Fruit fly (Drosophila melanogaster) whole organism, embryonic: ENCODE measurements around the gene PNKP.
A peak's percentile ranks its signal among the peaks of the same experiment; 100 is the strongest.

Source experiments
- Atf-2 ChIP-seq: fragments of 200-800 bp; sonication (Bioruptor generic); optimal IDR thresholded peaks from 2 replicates; lab custom pipeline; 2016; ENCODE audit warnings: missing biosample characterization, missing genetic modification characterization
- Bgb ChIP-seq: fragments of 200-800 bp; sonication (Bioruptor generic); IDR thresholded peaks from 2 replicates; pipeline ENCODE4 v1.3.6; 2022; ENCODE audit warnings: missing biosample characterization, missing genetic modification characterization; ENCODE audit not compliant: partially characterized antibody
- CG10267 ChIP-seq: fragments of 200-800 bp; sonication (Bioruptor generic); optimal IDR thresholded peaks from 2 replicates; lab custom pipeline; 2018; ENCODE audit warnings: missing biosample characterization, mild to moderate bottlenecking, missing genetic modification characterization, moderate library complexity
- CG10366 ChIP-seq: fragments of 200-800 bp; sonication (Bioruptor generic); IDR thresholded peaks from 2 replicates; pipeline ENCODE4 v1.3.6; 2022; ENCODE audit warnings: missing biosample characterization, missing genetic modification characterization
- CG13287 ChIP-seq: fragments of 200-800 bp; sonication (Bioruptor generic); IDR thresholded peaks from 2 replicates; pipeline ENCODE4 v1.3.6; 2022; ENCODE audit warnings: missing biosample characterization, missing genetic modification characterization; ENCODE audit not compliant: partially characterized antibody
- CG13775 ChIP-seq: fragments of 200-800 bp; sonication (Bioruptor generic); optimal IDR thresholded peaks from 3 replicates; lab custom pipeline; 2017; ENCODE audit warnings: missing biosample characterization, mild to moderate bottlenecking, missing genetic modification characterization
- CG15269 ChIP-seq: fragments of 200-800 bp; sonication (Bioruptor generic); optimal IDR thresholded peaks from 2 replicates; lab custom pipeline; 2018; ENCODE audit warnings: missing biosample characterization, mild to moderate bottlenecking, missing genetic modification characterization, moderate library complexity
- CG15479 ChIP-seq: fragments of 200-800 bp; sonication (Bioruptor generic); optimal IDR thresholded peaks from 3 replicates; lab custom pipeline; 2019; ENCODE audit warnings: missing biosample characterization, mild to moderate bottlenecking, missing genetic modification characterization, moderate library complexity
- CG1603 ChIP-seq: fragments of 200-800 bp; sonication (Bioruptor generic); optimal IDR thresholded peaks from 2 replicates; lab custom pipeline; 2019; ENCODE audit warnings: missing biosample characterization, mild to moderate bottlenecking, missing genetic modification characterization, moderate library complexity
- CG17829 ChIP-seq: fragments of 200-800 bp; optimal IDR thresholded peaks from 2 replicates; lab custom pipeline; 2019; ENCODE audit warnings: missing biosample characterization, mild to moderate bottlenecking, missing genetic modification characterization, moderate library complexity
- CG2116 ChIP-seq: fragments of 200-800 bp; sonication (Bioruptor generic); optimal IDR thresholded peaks from 3 replicates; lab custom pipeline; 2018; ENCODE audit warnings: missing biosample characterization, mild to moderate bottlenecking, missing genetic modification characterization
- CG2202 ChIP-seq: fragments of 200-800 bp; sonication (Bioruptor generic); optimal IDR thresholded peaks from 2 replicates; lab custom pipeline; 2018; ENCODE audit warnings: missing biosample characterization, mild to moderate bottlenecking, missing genetic modification characterization
- CG31388 ChIP-seq: fragments of 200-800 bp; sonication (Bioruptor generic); optimal IDR thresholded peaks from 2 replicates; lab custom pipeline; 2016; ENCODE audit warnings: missing biosample characterization, missing genetic modification characterization
- CG3407 ChIP-seq: fragments of 200-800 bp; sonication (Bioruptor generic); optimal IDR thresholded peaks from 2 replicates; lab custom pipeline; 2018; ENCODE audit warnings: missing biosample characterization, mild to moderate bottlenecking, missing genetic modification characterization
- CG34422 ChIP-seq: fragments of 200-800 bp; sonication (Bioruptor generic); IDR thresholded peaks from 3 replicates; pipeline ENCODE4 v1.3.6; 2022; ENCODE audit warnings: missing biosample characterization, missing genetic modification characterization
- CG5180 ChIP-seq: fragments of 200-800 bp; sonication (Bioruptor generic); optimal IDR thresholded peaks from 3 replicates; lab custom pipeline; 2017; ENCODE audit warnings: missing biosample characterization, missing genetic modification characterization, mild to moderate bottlenecking, moderate library complexity, missing genetic modification reagents
- CG7357 ChIP-seq: fragments of 200-800 bp; sonication (Bioruptor generic); IDR thresholded peaks from 3 replicates; pipeline ENCODE4 v1.3.6; 2022; ENCODE audit warnings: missing biosample characterization, missing genetic modification characterization
- CG8924 ChIP-seq: fragments of 200-800 bp; optimal IDR thresholded peaks from 3 replicates; lab custom pipeline; 2019; ENCODE audit warnings: missing biosample characterization, mild to moderate bottlenecking, missing genetic modification characterization, moderate library complexity
- CoRest ChIP-seq: fragments of 200-800 bp; sonication (Bioruptor generic); optimal IDR thresholded peaks from 3 replicates; lab custom pipeline; 2018; ENCODE audit warnings: missing biosample characterization, mild to moderate bottlenecking, missing genetic modification characterization, moderate library complexity
- D19A ChIP-seq: fragments of 200-800 bp; optimal IDR thresholded peaks from 3 replicates; lab custom pipeline; 2019; ENCODE audit warnings: missing biosample characterization, mild to moderate bottlenecking, missing genetic modification characterization, moderate library complexity
- Deaf1 ChIP-seq: fragments of 200-800 bp; optimal IDR thresholded peaks from 3 replicates; lab custom pipeline; 2019; ENCODE audit warnings: missing biosample characterization, mild to moderate bottlenecking, missing genetic modification characterization, moderate library complexity
- Hr51 ChIP-seq, 2 experiments: fragments of 200-800 bp; sonication (Bioruptor generic); optimal IDR thresholded peaks; 2 replicates in 1 of 2; 3 replicates in 1 of 2; lab custom pipeline; 2016 to 2018; ENCODE audit warnings: missing biosample characterization in 2 of 2, missing genetic modification characterization in 2 of 2, mild to moderate bottlenecking in 1 of 2, moderate library complexity in 1 of 2
- Lim3 ChIP-seq: fragments of 200-800 bp; sonication (Bioruptor generic); IDR thresholded peaks from 2 replicates; pipeline ENCODE4 v1.3.6; 2022; ENCODE audit warnings: missing biosample characterization, missing genetic modification characterization
- Max ChIP-seq: fragments of 200-800 bp; sonication (Bioruptor generic); optimal IDR thresholded peaks from 2 replicates; lab custom pipeline; 2016; ENCODE audit warnings: missing biosample characterization, mild to moderate bottlenecking, missing genetic modification characterization
- Meics ChIP-seq: fragments of 200-800 bp; sonication (Bioruptor generic); optimal IDR thresholded peaks from 2 replicates; lab custom pipeline; 2017; ENCODE audit warnings: missing biosample characterization, mild to moderate bottlenecking, missing genetic modification characterization
- NfI ChIP-seq: fragments of 200-800 bp; sonication (Bioruptor generic); optimal IDR thresholded peaks from 3 replicates; lab custom pipeline; 2018; ENCODE audit warnings: missing biosample characterization, mild to moderate bottlenecking, missing genetic modification characterization, moderate library complexity
- Opbp ChIP-seq: fragments of 200-800 bp; sonication (Bioruptor generic); IDR thresholded peaks from 3 replicates; pipeline ENCODE4 v1.3.6; 2022; ENCODE audit warnings: missing biosample characterization, missing genetic modification characterization; ENCODE audit not compliant: partially characterized antibody
- YL-1 ChIP-seq: fragments of 200-800 bp; sonication (Bioruptor generic); optimal IDR thresholded peaks from 3 replicates; lab custom pipeline; 2017; ENCODE audit warnings: missing biosample characterization, mild to moderate bottlenecking, missing genetic modification characterization
- amos ChIP-seq: fragments of 200-800 bp; sonication (Bioruptor generic); IDR thresholded peaks from 2 replicates; pipeline ENCODE4 v1.3.6; 2022; ENCODE audit warnings: missing biosample characterization, missing genetic modification characterization; ENCODE audit not compliant: partially characterized antibody
- bbx ChIP-seq: fragments of 200-800 bp; sonication (Bioruptor generic); IDR thresholded peaks from 2 replicates; pipeline ENCODE4 v1.3.6; 2022; ENCODE audit warnings: missing biosample characterization, missing genetic modification characterization; ENCODE audit not compliant: partially characterized antibody
- btn ChIP-seq: fragments of 200-800 bp; sonication (Bioruptor generic); optimal IDR thresholded peaks from 2 replicates; lab custom pipeline; 2016; ENCODE audit warnings: missing biosample characterization, missing genetic modification characterization
- ftz-f1 ChIP-seq: fragments of 200-800 bp; sonication (Bioruptor generic); optimal IDR thresholded peaks from 2 replicates; lab custom pipeline; 2016; ENCODE audit warnings: missing biosample characterization, missing genetic modification characterization
- gsb ChIP-seq: fragments of 200-800 bp; sonication (Bioruptor generic); IDR thresholded peaks from 2 replicates; pipeline ENCODE4 v1.3.6; 2022; ENCODE audit warnings: missing biosample characterization, missing genetic modification characterization
- ind ChIP-seq: fragments of 200-800 bp; sonication (Bioruptor generic); optimal IDR thresholded peaks from 3 replicates; lab custom pipeline; 2016; ENCODE audit warnings: missing biosample characterization, missing genetic modification characterization
- insv ChIP-seq, 2 experiments: fragments of 200-800 bp; sonication (Bioruptor generic); optimal IDR thresholded peaks; 3 replicates each; lab custom pipeline; 2016 to 2018; ENCODE audit warnings: missing biosample characterization in 2 of 2, missing genetic modification characterization in 2 of 2
- jumu ChIP-seq: fragments of 200-800 bp; sonication (Bioruptor generic); optimal IDR thresholded peaks from 3 replicates; lab custom pipeline; 2016; ENCODE audit warnings: missing biosample characterization, missing genetic modification characterization
- mirr ChIP-seq: fragments of 200-800 bp; sonication (Bioruptor generic); optimal IDR thresholded peaks from 3 replicates; lab custom pipeline; 2018; ENCODE audit warnings: missing biosample characterization, mild to moderate bottlenecking, missing genetic modification characterization
- nau ChIP-seq: fragments of 200-800 bp; sonication (Bioruptor generic); optimal IDR thresholded peaks from 3 replicates; lab custom pipeline; 2017; ENCODE audit warnings: missing biosample characterization, mild to moderate bottlenecking, missing genetic modification characterization, missing genetic modification reagents
- oc ChIP-seq: fragments of 200-800 bp; sonication (Bioruptor generic); optimal IDR thresholded peaks from 2 replicates; lab custom pipeline; 2018; ENCODE audit warnings: missing biosample characterization, mild to moderate bottlenecking, missing genetic modification characterization, moderate library complexity
- pan ChIP-seq, 4 experiments: fragments of >200 bp in 3 of 4; fragments of 200-800 bp in 1 of 4; sonication (Bioruptor generic) in 1 of 4; optimal IDR thresholded peaks in 3 of 4; IDR thresholded peaks in 1 of 4; 2 replicates each; pipeline versions ENCODE4 v1.3.6 to Lab custom; 2017 to 2022; ENCODE audit warnings: missing biosample characterization in 2 of 4, missing genetic modification characterization in 2 of 4, mixed read lengths in 1 of 4
- psq ChIP-seq: fragments of 200-800 bp; sonication (Bioruptor generic); optimal IDR thresholded peaks from 2 replicates; lab custom pipeline; 2017; ENCODE audit warnings: missing biosample characterization, missing genetic modification characterization
- pum ChIP-seq: fragments of 200-800 bp; sonication (Bioruptor generic); optimal IDR thresholded peaks from 2 replicates; lab custom pipeline; 2016; ENCODE audit warnings: missing biosample characterization, missing genetic modification characterization
- sd ChIP-seq: fragments of 200-800 bp; sonication (Bioruptor generic); optimal IDR thresholded peaks from 3 replicates; lab custom pipeline; 2018; ENCODE audit warnings: missing biosample characterization, mild to moderate bottlenecking, missing genetic modification characterization, moderate library complexity
- sna ChIP-seq: fragments of 200-800 bp; sonication (Bioruptor generic); IDR thresholded peaks from 2 replicates; pipeline ENCODE4 v1.3.6; 2022; ENCODE audit warnings: missing biosample characterization, missing genetic modification characterization; ENCODE audit not compliant: partially characterized antibody
- tap ChIP-seq: fragments of 200-800 bp; optimal IDR thresholded peaks from 3 replicates; lab custom pipeline; 2019; ENCODE audit warnings: missing biosample characterization, mild to moderate bottlenecking, missing genetic modification characterization, moderate library complexity

PNKP gene

DNA sequence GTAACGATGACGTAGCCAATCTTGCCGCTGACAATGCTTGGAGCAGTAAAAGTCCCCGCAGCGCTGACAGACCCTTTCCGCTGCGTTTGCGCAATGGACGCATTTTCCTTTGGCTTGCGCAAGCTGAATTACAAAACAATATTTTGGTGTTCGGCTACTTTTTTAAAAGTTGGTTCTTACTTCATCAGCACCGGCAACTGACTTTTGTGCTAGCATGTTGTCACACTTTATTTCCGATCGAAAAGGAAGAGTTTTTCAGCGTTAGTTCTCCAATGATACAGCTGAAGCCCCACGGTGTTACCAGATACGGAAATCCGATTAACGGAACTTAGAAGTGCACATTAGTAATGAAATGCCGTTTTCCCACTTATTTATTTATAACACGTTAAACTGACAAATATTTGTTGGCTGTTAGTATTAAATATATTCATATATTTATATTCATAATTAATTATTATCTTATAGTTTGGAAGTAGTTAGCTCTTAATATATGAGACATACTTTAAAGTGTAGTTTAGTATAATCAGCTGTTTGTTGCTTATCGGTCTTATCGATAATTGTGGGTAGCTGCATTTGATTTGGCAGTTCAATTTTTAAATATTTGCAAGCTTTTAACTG is 19.1 kb upstream of the PNKP start, which contains the start of the genes Veneno and CG7963 (continued):
- no peak for TF ChIP-seq CG15269
- TF ChIP-seq YL-1 (GFP tag; lab: Kevin White, UChicago), result peak; percentile 20
- no peak for TF ChIP-seq Bgb (GFP tag; lab: Robert Waterston, UW)
- TF ChIP-seq btn (GFP tag; lab: Kevin White, UChicago), result no peak
- no peak for TF ChIP-seq jumu
- TF ChIP-seq D19A, result peak; percentile 43
- TF ChIP-seq Atf-2 (GFP tag; lab: Kevin White, UChicago), result no peak
- no peak for TF ChIP-seq CG3407 (GFP tag; lab: Kevin White, UChicago)
- TF ChIP-seq CG10267 (tag; lab: Kevin White, UChicago), result peak; percentile 57
- TF ChIP-seq CG13287 (GFP tag; lab: Robert Waterston, UW), result no peak
- peak; percentile 61 for TF ChIP-seq CoRest (tag; lab: Kevin White, UChicago)
- TF ChIP-seq CG2116, result peak; percentile 58
- peak; percentile 38 for TF ChIP-seq CG15479
- no peak for TF ChIP-seq Hr51 (GFP tag; optimal IDR thresholded peaks at IDR 0.05; lab: Kevin White, UChicago)
- TF ChIP-seq CG17829, result peak; percentile 67
- no peak for TF ChIP-seq CG2202 (tag; lab: Kevin White, UChicago)
- no peak for TF ChIP-seq mirr (GFP tag; lab: Kevin White, UChicago)
- peak; percentile 29; the same call in 1 of the 2 replicates for TF ChIP-seq bbx (GFP tag; lab: Robert Waterston, UW)
- TF ChIP-seq CG10366 (GFP tag; lab: Robert Waterston, UW), result no peak
- no peak for TF ChIP-seq amos (GFP tag; lab: Robert Waterston, UW)
- TF ChIP-seq Meics, result peak; percentile 27
- TF ChIP-seq, all 482 proteins: peak for 87

DNA sequence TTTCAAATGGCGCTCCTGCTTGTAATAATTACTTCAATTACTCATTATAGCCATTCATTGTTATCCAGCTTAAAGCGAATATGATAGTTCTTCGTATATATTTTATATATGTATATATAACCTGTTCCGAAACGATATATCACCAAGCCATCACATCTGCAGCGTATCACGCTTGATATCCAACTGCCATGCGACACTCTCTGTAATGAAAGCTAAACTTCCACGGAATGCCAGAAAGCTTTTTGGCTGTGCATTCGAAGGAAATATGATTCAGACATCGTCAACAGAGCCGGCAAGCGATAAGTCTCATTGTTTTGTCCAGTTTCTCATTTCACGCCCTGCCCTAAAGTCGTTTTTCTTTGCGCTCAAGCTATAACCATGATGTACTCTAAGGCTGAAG is 14.7 kb upstream of the PNKP start:
- TF ChIP-seq insv (GFP tag; optimal IDR thresholded peaks at IDR 0.05; lab: Kevin White, UChicago), result peak in 1 of 2 experiments; percentile 31
- TF ChIP-seq Opbp, result no peak
- no peak for TF ChIP-seq pum (GFP tag; lab: Kevin White, UChicago)

DNA sequence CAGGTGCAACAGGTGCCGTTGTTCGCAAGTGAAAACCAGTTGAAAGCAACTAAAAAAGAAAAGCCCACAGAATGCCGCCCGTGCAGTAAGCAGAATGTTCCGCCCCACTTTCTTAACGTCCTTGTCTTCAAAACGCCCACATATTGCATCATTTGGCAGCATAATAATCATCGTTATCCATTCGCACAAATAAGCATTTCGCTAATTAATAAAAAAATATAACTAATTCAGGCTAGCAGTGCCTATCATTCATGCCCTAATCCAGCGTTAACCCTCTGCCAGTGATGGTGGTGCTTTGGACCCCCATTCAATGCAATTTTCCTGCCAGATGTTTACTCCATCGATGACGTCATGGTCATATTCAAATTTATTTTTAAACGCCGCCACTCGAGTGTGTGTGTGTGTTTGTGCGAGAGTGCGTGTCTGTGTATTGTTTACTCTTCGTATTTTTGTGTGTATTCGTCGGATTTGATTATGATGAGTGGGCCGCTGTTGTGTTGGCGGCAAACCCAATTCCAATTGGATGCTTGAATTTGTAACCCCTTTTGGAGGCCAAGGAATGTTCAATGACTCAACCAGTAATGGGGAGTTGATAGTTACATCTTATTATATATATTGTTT is 14.2 kb upstream of the PNKP start:
- peak; percentile 28; the same call in 1 of the 3 replicates for TF ChIP-seq CG34422 (GFP tag; lab: Robert Waterston, UW)
- TF ChIP-seq NfI, result peak; percentile 25
- TF ChIP-seq CG13775 (GFP tag; lab: Kevin White, UChicago), result no peak
- TF ChIP-seq pan (optimal IDR thresholded peaks at IDR 0.05; lab: Kevin White, UChicago), result no peak
- peak in 1 of 2 experiments; percentile 35 for TF ChIP-seq pan (GFP tag; optimal IDR thresholded peaks at IDR 0.05 in 1 of 2, IDR thresholded peaks at IDR 0.05 in 1 of 2)
- peak; percentile 69 for TF ChIP-seq Deaf1 (tag; lab: Kevin White, UChicago)
- peak; percentile 18 for TF ChIP-seq CG5180 (GFP tag; lab: Kevin White, UChicago)
- peak; percentile 83 for TF ChIP-seq sd (tag; lab: Kevin White, UChicago)
- peak in 1 of 2 experiments; percentile 83 for TF ChIP-seq insv (GFP tag; optimal IDR thresholded peaks at IDR 0.05; lab: Kevin White, UChicago)
- TF ChIP-seq gsb (GFP tag; lab: Robert Waterston, UW), result no peak
- TF ChIP-seq CG7357 (GFP tag; lab: Robert Waterston, UW), result no peak
- TF ChIP-seq CG1603 (tag; lab: Kevin White, UChicago), result peak; percentile 22
- TF ChIP-seq CG8924 (tag; lab: Kevin White, UChicago), result peak; percentile 1
- no peak for TF ChIP-seq CG31388 (GFP tag; lab: Kevin White, UChicago)
- no peak for TF ChIP-seq sna (GFP tag; lab: Robert Waterston, UW)
- no peak for TF ChIP-seq Lim3 (GFP tag; lab: Robert Waterston, UW)
- TF ChIP-seq psq, result no peak
- TF ChIP-seq ftz-f1 (GFP tag; lab: Kevin White, UChicago), result peak; percentile 32
- TF ChIP-seq oc (tag; lab: Kevin White, UChicago), result peak; percentile 28
- peak; percentile 2 for TF ChIP-seq Max (GFP tag; lab: Kevin White, UChicago)
- TF ChIP-seq tap (tag; lab: Kevin White, UChicago), result peak; percentile 8
- no peak for TF ChIP-seq nau (GFP tag; lab: Kevin White, UChicago)
- TF ChIP-seq ind (GFP tag; lab: Kevin White, UChicago), result no peak
